Worm (Caenorhabditis elegans) whole organism, L1 larva: ENCODE results near the gene F08C6.5.

Experiments used
- C34B4.2 ChIP-seq: sonication (generic microtip); optimal IDR thresholded peaks from 2 replicates; lab custom pipeline; 2017; ENCODE audit warnings: mild to moderate bottlenecking, missing genetic modification characterization, missing compliant biosample characterization
- Y116A8C.19 ChIP-seq: sonication (generic microtip); optimal IDR thresholded peaks from 2 replicates; lab custom pipeline; 2016; ENCODE audit warnings: missing compliant biosample characterization, missing genetic modification characterization, borderline replicate concordance
- ceh-63 ChIP-seq: fragments of 200-800 bp; sonication (Bioruptor generic); optimal IDR thresholded peaks from 2 replicates; lab custom pipeline; 2018; ENCODE audit warnings: mild to moderate bottlenecking, missing genetic modification characterization, missing compliant biosample characterization
- ceh-90 ChIP-seq: sonication (generic microtip); optimal IDR thresholded peaks from 2 replicates; lab custom pipeline; 2016; ENCODE audit warnings: missing genetic modification characterization, missing compliant biosample characterization
- dsc-1 ChIP-seq: sonication (generic microtip); optimal IDR thresholded peaks from 2 replicates; lab custom pipeline; 2016; ENCODE audit warnings: mild to moderate bottlenecking, missing genetic modification characterization, missing compliant biosample characterization
- efl-1 ChIP-seq, 4 experiments: fragments of 150-350 bp; optimal IDR thresholded peaks in 3 of 4; peaks in 1 of 4; 1 replicate in 1 of 4; 2 replicates in 3 of 4; lab custom pipeline; 2014; ENCODE audit warnings: missing biosample characterization in 2 of 4, missing genetic modification characterization in 2 of 4, missing genetic modification reagents in 2 of 4
- efl-3 ChIP-seq: fragments of 200-800 bp; sonication (Bioruptor generic); optimal IDR thresholded peaks from 2 replicates; lab custom pipeline; 2018; ENCODE audit warnings: mild to moderate bottlenecking, missing genetic modification characterization, missing compliant biosample characterization
- fkh-10 ChIP-seq: sonication (generic microtip); optimal IDR thresholded peaks from 2 replicates; lab custom pipeline; 2017; ENCODE audit warnings: missing biosample characterization, missing genetic modification reagents, missing genetic modification characterization
- fkh-4 ChIP-seq: sonication (generic microtip); optimal IDR thresholded peaks from 2 replicates; lab custom pipeline; 2016; ENCODE audit warnings: missing compliant biosample characterization, missing genetic modification characterization, borderline replicate concordance
- grh-1 ChIP-seq: fragments of 200-800 bp; sonication (Bioruptor generic); IDR thresholded peaks from 2 replicates; pipeline ENCODE4 v1.3.6; 2022; ENCODE audit warnings: missing genetic modification reagents, missing genetic modification characterization, missing compliant biosample characterization
- hlh-17 ChIP-seq: fragments of 200-800 bp; sonication (Bioruptor generic); optimal IDR thresholded peaks from 2 replicates; lab custom pipeline; 2018; ENCODE audit warnings: missing genetic modification characterization, mild to moderate bottlenecking, missing compliant biosample characterization, moderate library complexity, borderline replicate concordance
- irx-1 ChIP-seq: sonication (generic microtip); optimal IDR thresholded peaks from 2 replicates; lab custom pipeline; 2016; ENCODE audit warnings: missing genetic modification characterization, missing compliant biosample characterization
- lin-13 ChIP-seq: fragments of 150-350 bp; optimal IDR thresholded peaks from 2 replicates; lab custom pipeline; 2014; ENCODE audit warnings: missing biosample characterization, missing genetic modification reagents, missing genetic modification characterization
- lin-14 ChIP-seq: fragments of 200-800 bp; sonication (Bioruptor generic); optimal IDR thresholded peaks from 2 replicates; lab custom pipeline; 2018; ENCODE audit warnings: mild to moderate bottlenecking, missing genetic modification characterization, moderate library complexity, missing compliant biosample characterization
- lin-15B ChIP-seq: fragments of 150-350 bp; sonication (generic microtip); optimal IDR thresholded peaks from 3 replicates; lab custom pipeline; 2014; ENCODE audit warnings: missing biosample characterization, missing genetic modification characterization
- lir-3 ChIP-seq: sonication (generic microtip); optimal IDR thresholded peaks from 2 replicates; lab custom pipeline; 2016; ENCODE audit warnings: mild to moderate bottlenecking, missing genetic modification characterization, moderate library complexity, missing compliant biosample characterization; ENCODE audit not compliant: poor library complexity
- lsy-2 ChIP-seq, 2 experiments: fragments of 150-350 bp; optimal IDR thresholded peaks; 2 replicates each; lab custom pipeline; 2014; ENCODE audit warnings: missing biosample characterization in 2 of 2, missing genetic modification characterization in 2 of 2
- mab-9 ChIP-seq: fragments of 200-800 bp; sonication (Bioruptor generic); IDR thresholded peaks from 2 replicates; pipeline ENCODE4 v1.3.6; 2022; ENCODE audit warnings: missing genetic modification reagents, missing genetic modification characterization, missing compliant biosample characterization
- mdl-1 ChIP-seq, 2 experiments: fragments of 150-350 bp; optimal IDR thresholded peaks; 2 replicates each; lab custom pipeline; 2014 to 2017; ENCODE audit warnings: missing biosample characterization in 2 of 2, missing genetic modification characterization in 2 of 2, inconsistent platforms in 1 of 2
- mep-1 ChIP-seq: fragments of 150-350 bp; optimal IDR thresholded peaks from 2 replicates; lab custom pipeline; 2014; ENCODE audit warnings: missing biosample characterization, missing genetic modification characterization
- nhr-12 ChIP-seq: sonication (generic microtip); optimal IDR thresholded peaks from 2 replicates; lab custom pipeline; 2017; ENCODE audit warnings: missing biosample characterization, missing genetic modification characterization
- nhr-19 ChIP-seq: fragments of 200-800 bp; sonication (Bioruptor generic); conservative IDR thresholded peaks from 2 replicates; pipeline ENCODE4 v1.3.6; 2022; ENCODE audit warnings: missing genetic modification characterization, missing compliant biosample characterization
- nhr-20 ChIP-seq: sonication (generic microtip); optimal IDR thresholded peaks from 2 replicates; lab custom pipeline; 2016; ENCODE audit warnings: mild to moderate bottlenecking, missing genetic modification characterization, missing compliant biosample characterization
- nhr-237 ChIP-seq: fragments of 150-350 bp; optimal IDR thresholded peaks from 2 replicates; lab custom pipeline; 2014; ENCODE audit warnings: missing biosample characterization, missing genetic modification characterization
- nhr-47 ChIP-seq: sonication (generic microtip); optimal IDR thresholded peaks from 2 replicates; lab custom pipeline; 2016; ENCODE audit warnings: mild to moderate bottlenecking, missing genetic modification characterization, moderate library complexity, missing compliant biosample characterization
- nhr-71 ChIP-seq: sonication (generic microtip); optimal IDR thresholded peaks from 2 replicates; lab custom pipeline; 2016; ENCODE audit warnings: mild to moderate bottlenecking, missing genetic modification characterization, moderate library complexity, missing compliant biosample characterization
- nhr-76 ChIP-seq: sonication (generic microtip); optimal IDR thresholded peaks from 2 replicates; lab custom pipeline; 2017; ENCODE audit warnings: missing biosample characterization, missing genetic modification characterization
- nhr-77 ChIP-seq: fragments of 150-350 bp; optimal IDR thresholded peaks from 2 replicates; lab custom pipeline; 2014; ENCODE audit warnings: missing biosample characterization, missing genetic modification characterization
- nhr-84 ChIP-seq: sonication (generic microtip); optimal IDR thresholded peaks from 2 replicates; lab custom pipeline; 2017; ENCODE audit warnings: missing biosample characterization, missing genetic modification characterization
- nhr-90 ChIP-seq: sonication (generic microtip); optimal IDR thresholded peaks from 2 replicates; lab custom pipeline; 2016; ENCODE audit warnings: mild to moderate bottlenecking, missing genetic modification characterization, missing compliant biosample characterization; ENCODE audit not compliant: poor library complexity
- pag-3 ChIP-seq: sonication (generic microtip); optimal IDR thresholded peaks from 2 replicates; lab custom pipeline; 2017; ENCODE audit warnings: missing genetic modification characterization, mild to moderate bottlenecking, missing compliant biosample characterization, antibody characterized with exemption, borderline replicate concordance; ENCODE audit not compliant: insufficient read depth
- pax-3 ChIP-seq: fragments of 200-800 bp; sonication (Bioruptor generic); optimal IDR thresholded peaks from 2 replicates; lab custom pipeline; 2018; ENCODE audit warnings: mild to moderate bottlenecking, missing genetic modification characterization, moderate library complexity, missing compliant biosample characterization
- pqm-1 ChIP-seq: sonication (generic microtip); optimal IDR thresholded peaks from 3 replicates; lab custom pipeline; 2017; ENCODE audit warnings: missing biosample characterization, missing genetic modification characterization
- rnt-1 ChIP-seq: sonication (generic microtip); optimal IDR thresholded peaks from 2 replicates; lab custom pipeline; 2016; ENCODE audit warnings: mild to moderate bottlenecking, missing genetic modification characterization, moderate library complexity, missing compliant biosample characterization
- snu-23 ChIP-seq: sonication (generic microtip); optimal IDR thresholded peaks from 2 replicates; lab custom pipeline; 2016; ENCODE audit warnings: missing genetic modification characterization, missing compliant biosample characterization
- tbx-2 ChIP-seq: sonication (generic microtip); optimal IDR thresholded peaks from 2 replicates; lab custom pipeline; 2016; ENCODE audit warnings: missing genetic modification characterization, missing compliant biosample characterization
- tlp-1 ChIP-seq: fragments of 150-350 bp; optimal IDR thresholded peaks from 2 replicates; lab custom pipeline; 2014; ENCODE audit warnings: missing biosample characterization, missing genetic modification characterization
- unc-30 ChIP-seq: sonication (generic microtip); optimal IDR thresholded peaks from 2 replicates; lab custom pipeline; 2017; ENCODE audit warnings: missing biosample characterization, missing genetic modification characterization
- unc-86 ChIP-seq: sonication (generic microtip); optimal IDR thresholded peaks from 2 replicates; lab custom pipeline; 2016; ENCODE audit warnings: missing genetic modification characterization, missing compliant biosample characterization
- vab-15 ChIP-seq: sonication (generic microtip); optimal IDR thresholded peaks from 2 replicates; lab custom pipeline; 2017; ENCODE audit warnings: missing genotype, mild to moderate bottlenecking, missing genetic modification characterization, missing compliant biosample characterization
- xbp-1 ChIP-seq: sonication (generic microtip); optimal IDR thresholded peaks from 2 replicates; lab custom pipeline; 2016; ENCODE audit warnings: missing genetic modification characterization, missing compliant biosample characterization
- ztf-11 ChIP-seq, 2 experiments: sonication (generic microtip); optimal IDR thresholded peaks; 2 replicates each; lab custom pipeline; 2016 to 2017; ENCODE audit warnings: missing genetic modification characterization in 2 of 2, missing biosample characterization in 1 of 2, missing compliant biosample characterization in 1 of 2

The F08C6.5 gene

ce11 chrX:7573172-7573571, 14.0 kb downstream of the F08C6.5 start:
- TF ChIP-seq pax-3 (tag; lab: Kevin White, UChicago) (no peak), ceh-90 (tag; lab: Kevin White, UChicago) (no peak), mab-9 (no peak), efl-1 (optimal IDR thresholded peaks at IDR 0.05; lab: Kevin White, UChicago) (no peak), efl-1 (GFP tag; optimal IDR thresholded peaks at IDR 0.05 in 1 of 2; lab: Kevin White, UChicago) (peak in 1 of 2 experiments; percentile 87), nhr-84 (tag; lab: Kevin White, UChicago) (no peak), pqm-1 (tag; lab: Kevin White, UChicago) (no peak), vab-15 (tag; lab: Kevin White, UChicago) (no peak), nhr-77 (tag; lab: Kevin White, UChicago) (no peak), ztf-11 (tag; optimal IDR thresholded peaks at IDR 0.05; lab: Kevin White, UChicago) (no peak), efl-3 (GFP tag; lab: Kevin White, UChicago) (no peak), unc-30 (tag; lab: Kevin White, UChicago) (no peak), nhr-47 (tag; lab: Kevin White, UChicago) (no peak), nhr-90 (tag; lab: Kevin White, UChicago) (no peak), grh-1 (GFP tag; lab: Robert Waterston, UW) (no peak), xbp-1 (tag; lab: Kevin White, UChicago) (no peak), Y116A8C.19 (tag; lab: Kevin White, UChicago) (no peak), dsc-1 (tag; lab: Kevin White, UChicago) (peak; percentile 72)

- TF ChIP-seq fkh-10 (GFP tag; lab: Kevin White, UChicago) (no peak), mdl-1 (tag; optimal IDR thresholded peaks at IDR 0.05; lab: Kevin White, UChicago) (no peak), mab-9 (no peak), lsy-2 (tag; optimal IDR thresholded peaks at IDR 0.05; lab: Kevin White, UChicago) (no peak), fkh-4 (tag; lab: Kevin White, UChicago) (no peak), tlp-1 (tag; lab: Kevin White, UChicago) (no peak), pqm-1 (tag; lab: Kevin White, UChicago) (no peak), ceh-63 (GFP tag; lab: Kevin White, UChicago) (no peak)
Observed at ce11 chrX:7573572-7573628, 14.2 kb downstream of the F08C6.5 start, which contains the start of the genes unc-98 and F08C6.18. Gene unc-98, minus strand, starts transcription at chrX:7573619. Gene F08C6.18, minus strand, starts transcription at chrX:7573628.

DNA sequence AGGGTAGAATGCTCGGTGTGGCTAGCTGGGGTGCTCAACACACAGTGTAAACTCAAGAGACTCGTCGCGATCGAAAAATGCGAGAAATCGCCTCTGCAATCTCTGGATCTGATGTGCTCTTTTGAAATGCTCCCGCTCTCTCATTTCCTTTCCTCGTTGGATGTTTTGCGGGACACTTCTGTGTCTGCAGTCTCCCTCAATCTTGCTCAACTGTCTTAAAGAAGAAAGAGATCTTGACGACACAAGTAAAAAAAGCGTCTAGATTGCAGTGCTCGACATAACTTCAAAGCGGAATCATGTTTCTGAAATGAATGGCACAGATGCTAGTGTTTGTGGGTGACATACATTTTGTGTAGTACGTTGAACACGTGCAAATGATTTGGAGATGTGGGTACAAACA, 14.4 kb downstream of the F08C6.5 start:
- TF ChIP-seq snu-23 (peak; percentile 18), nhr-19 (GFP tag; lab: Robert Waterston, UW) (0 out of 2 replicates have a peak, but pooled peaks have one; percentile 7), nhr-20 (tag; lab: Kevin White, UChicago) (peak; percentile 29), dsc-1 (tag; lab: Kevin White, UChicago) (peak; percentile 76), fkh-4 (tag; lab: Kevin White, UChicago) (peak; percentile 28), efl-1 (optimal IDR thresholded peaks at IDR 0.05; lab: Kevin White, UChicago) (no peak), efl-1 (GFP tag; optimal IDR thresholded peaks at IDR 0.05 in 1 of 2; lab: Kevin White, UChicago) (peak in 1 of 2 experiments; percentile 15), fkh-10 (GFP tag; lab: Kevin White, UChicago) (no peak), efl-3 (GFP tag; lab: Kevin White, UChicago) (no peak), hlh-17 (no peak), tbx-2 (tag; lab: Kevin White, UChicago) (peak; percentile 1), unc-86 (no peak), irx-1 (tag; lab: Kevin White, UChicago) (peak; percentile 5), rnt-1 (peak; percentile 68), vab-15 (tag; lab: Kevin White, UChicago) (no peak), lin-15B (tag; lab: Kevin White, UChicago) (no peak), C34B4.2 (tag; lab: Kevin White, UChicago) (no peak), nhr-71 (tag; lab: Kevin White, UChicago) (peak; percentile 33), lir-3 (tag; lab: Kevin White, UChicago) (no peak), pag-3 (tag; lab: Kevin White, UChicago) (peak; percentile 41), lsy-2 (tag; optimal IDR thresholded peaks at IDR 0.05; lab: Kevin White, UChicago) (peak in 1 of 2 experiments; percentile 53), lin-13 (GFP tag; lab: Kevin White, UChicago) (no peak), unc-30 (tag; lab: Kevin White, UChicago) (no peak), lin-14 (GFP tag; lab: Kevin White, UChicago) (peak; percentile 69), mdl-1 (tag; optimal IDR thresholded peaks at IDR 0.05; lab: Kevin White, UChicago) (peak in 1 of 2 experiments; percentile 20), nhr-237 (no peak), nhr-12 (tag; lab: Kevin White, UChicago) (no peak), nhr-76 (tag; lab: Kevin White, UChicago) (no peak), mep-1 (tag; lab: Kevin White, UChicago) (peak; percentile 33)
- TF ChIP-seq, all 84 proteins: peak for 15
